Fruit fly (Drosophila melanogaster): ENCODE data around the gene rtet.

The rtet gene

dm6 chr3R:21077577-21077976 is 30.7 kb upstream of the rtet start:
- TF ChIP-seq spab (GFP tag; optimal IDR thresholded peaks at IDR 0.05) (no peak), CG6163 (GFP tag; IDR thresholded peaks at IDR 0.05) (no peak), CG8319 (GFP tag; optimal IDR thresholded peaks at IDR 0.05) (no peak), topi (GFP tag; optimal IDR thresholded peaks at IDR 0.05) (no peak), achi (GFP tag; optimal IDR thresholded peaks at IDR 0.05) (no peak), CG6792 (GFP tag; optimal IDR thresholded peaks at IDR 0.05) (no peak), CG31627 (GFP tag; optimal IDR thresholded peaks at IDR 0.05) (no peak), CG3919 (GFP tag; optimal IDR thresholded peaks at IDR 0.05) (no peak), CG7368 (GFP tag; optimal IDR thresholded peaks at IDR 0.05) (no peak), CG6854 (GFP tag; optimal IDR thresholded peaks at IDR 0.05) (no peak), Sox15 (GFP tag; optimal IDR thresholded peaks at IDR 0.05) (no peak), esn (GFP tag; optimal IDR thresholded peaks at IDR 0.05) (no peak), Met (GFP tag; optimal IDR thresholded peaks at IDR 0.05) (no peak), salr (GFP tag; optimal IDR thresholded peaks at IDR 0.05) (no peak), CG6276 (GFP tag; optimal IDR thresholded peaks at IDR 0.05) (no peak), CG11762 (GFP tag; optimal IDR thresholded peaks at IDR 0.05; ENCODE audit: insufficient read depth) (no peak)

dm6 chr3R:21078211-21078610 is 30.0 kb upstream of the rtet start:
- TF ChIP-seq vri (GFP tag; optimal IDR thresholded peaks at IDR 0.05): peak; percentile 42
- no peak for TF ChIP-seq cyc (GFP tag; optimal IDR thresholded peaks at IDR 0.05)
- TF ChIP-seq pdm3 (GFP tag; optimal IDR thresholded peaks at IDR 0.05): no peak
- no peak for TF ChIP-seq dsx (GFP tag; optimal IDR thresholded peaks at IDR 0.05; ENCODE audit: poor library complexity, severe bottlenecking)

dm6 chr3R:21078958-21079357 is 29.3 kb upstream of the rtet start:
- TF ChIP-seq CG8119 (GFP tag; IDR thresholded peaks at IDR 0.05) (no peak), pdm3 (GFP tag; optimal IDR thresholded peaks at IDR 0.05) (no peak), CG6854 (GFP tag; optimal IDR thresholded peaks at IDR 0.05) (no peak), CG32006 (GFP tag; optimal IDR thresholded peaks at IDR 0.05) (no peak), Ets96B (tag; optimal IDR thresholded peaks at IDR 0.05) (no peak), CG6276 (GFP tag; optimal IDR thresholded peaks at IDR 0.05) (no peak), fd85E (GFP tag; optimal IDR thresholded peaks at IDR 0.05) (no peak), fkh (GFP tag; optimal IDR thresholded peaks at IDR 0.05) (no peak), CG6163 (GFP tag; IDR thresholded peaks at IDR 0.05) (no peak)

dm6 chr3R:21080876-21081586 is 27.2 kb upstream of the rtet start, which contains the start of gene HHEX:
TSS of gene HHEX (minus strand) at chr3R:21080926.
- TF ChIP-seq fkh (GFP tag; optimal IDR thresholded peaks at IDR 0.05) (peak; percentile 56), topi (GFP tag; optimal IDR thresholded peaks at IDR 0.05) (no peak), vri (GFP tag; optimal IDR thresholded peaks at IDR 0.05) (peak; percentile 63)

- TF ChIP-seq topi (GFP tag; optimal IDR thresholded peaks at IDR 0.05) (no peak), OdsH (GFP tag; optimal IDR thresholded peaks at IDR 0.05) (no peak), svp (GFP tag) (peak; percentile 81)
Observed at dm6 chr3R:21084979-21085378, 23.3 kb upstream of the rtet start.

dm6 chr3R:21089416-21089815 is 18.8 kb upstream of the rtet start:
- TF ChIP-seq CG7368 (GFP tag; optimal IDR thresholded peaks at IDR 0.05): peak; percentile 58
- TF ChIP-seq fd59A (GFP tag; optimal IDR thresholded peaks at IDR 0.05): peak; percentile 35
- TF ChIP-seq Sox14 (GFP tag; optimal IDR thresholded peaks at IDR 0.05): peak; percentile 13
- TF ChIP-seq Blimp-1 (GFP tag; optimal IDR thresholded peaks at IDR 0.05): peak; percentile 24
- TF ChIP-seq net (GFP tag; optimal IDR thresholded peaks at IDR 0.05): no peak
- no peak for TF ChIP-seq CG4318 (GFP tag; optimal IDR thresholded peaks at IDR 0.05)
- TF ChIP-seq CG6276 (GFP tag; optimal IDR thresholded peaks at IDR 0.05): no peak
- no peak for TF ChIP-seq Gug (GFP tag; IDR thresholded peaks at IDR 0.05)
- TF ChIP-seq svp (GFP tag): peak; percentile 22
- TF ChIP-seq ss (GFP tag; optimal IDR thresholded peaks at IDR 0.05): peak in 1 of 2 experiments; percentile 57
- no peak for TF ChIP-seq CG16779 (tag; optimal IDR thresholded peaks at IDR 0.05)
- TF ChIP-seq CG10669 (GFP tag; optimal IDR thresholded peaks at IDR 0.05): peak; percentile 52
- TF ChIP-seq Eip75B (GFP tag; optimal IDR thresholded peaks at IDR 0.05): peak; percentile 13
- no peak for TF ChIP-seq pdm3 (GFP tag; optimal IDR thresholded peaks at IDR 0.05)
- peak; percentile 3 for TF ChIP-seq lz (GFP tag; optimal IDR thresholded peaks at IDR 0.05)
- TF ChIP-seq spab (GFP tag; optimal IDR thresholded peaks at IDR 0.05): peak; percentile 24
- peak; percentile 18 for TF ChIP-seq vri (GFP tag; optimal IDR thresholded peaks at IDR 0.05)
- no peak for TF ChIP-seq CG1621 (tag; optimal IDR thresholded peaks at IDR 0.05)
- TF ChIP-seq salr (GFP tag; optimal IDR thresholded peaks at IDR 0.05): peak in 1 of 2 experiments; percentile 30
- TF ChIP-seq acj6 (GFP tag; optimal IDR thresholded peaks at IDR 0.05): no peak
- peak; percentile 3 for TF ChIP-seq CG8319 (GFP tag; optimal IDR thresholded peaks at IDR 0.05)
